Worm (Caenorhabditis elegans): ENCODE measurements around the gene C30B5.2.

The C30B5.2 gene

ce11 chrII:6246054-6246453 is 49.1 kb downstream of the C30B5.2 start, which contains the start of gene lelo-1:
Gene lelo-1 (plus strand): TSS chrII:6246354.
- no peak for TF ChIP-seq skn-1 (tag; optimal IDR thresholded peaks at IDR 0.05)
- TF ChIP-seq daf-12 (tag; optimal IDR thresholded peaks at IDR 0.05) = no peak
- TF ChIP-seq ceh-9 (tag; optimal IDR thresholded peaks at IDR 0.05) = no peak
- TF ChIP-seq jun-1 (tag; optimal IDR thresholded peaks at IDR 0.05) = no peak
- TF ChIP-seq fkh-10 (GFP tag; optimal IDR thresholded peaks at IDR 0.05) = no peak

ce11 chrII:6247011-6247410 is 50.0 kb downstream of the C30B5.2 start, which contains the start of gene T24H7.2:
Gene T24H7.2 (plus strand): TSS chrII:6247311.
- no peak for TF ChIP-seq lsy-12 (tag; optimal IDR thresholded peaks at IDR 0.05)
- TF ChIP-seq hmg-11 (tag; optimal IDR thresholded peaks at IDR 0.05) = no peak
- TF ChIP-seq nhr-43 (tag; optimal IDR thresholded peaks at IDR 0.05; ENCODE audit: poor library complexity, severe bottlenecking) = no peak
- TF ChIP-seq ceh-82 (tag; optimal IDR thresholded peaks at IDR 0.05) = no peak
- no peak for TF ChIP-seq ama-1 (optimal IDR thresholded peaks at IDR 0.05)
- no peak for TF ChIP-seq pqm-1 (tag; optimal IDR thresholded peaks at IDR 0.05)
- no peak for TF ChIP-seq mdl-1 (tag; optimal IDR thresholded peaks at IDR 0.05)
- no peak for TF ChIP-seq nhr-77 (tag; optimal IDR thresholded peaks at IDR 0.05)
- TF ChIP-seq nhr-23 (tag; optimal IDR thresholded peaks at IDR 0.05) = no peak
- TF ChIP-seq ceh-9 (tag; optimal IDR thresholded peaks at IDR 0.05) = no peak
- no peak for TF ChIP-seq R02D3.7 (tag; optimal IDR thresholded peaks at IDR 0.05)
- TF ChIP-seq fkh-10 (GFP tag; optimal IDR thresholded peaks at IDR 0.05) = no peak
- no peak for TF ChIP-seq elt-1 (tag; optimal IDR thresholded peaks at IDR 0.05)
- no peak for TF ChIP-seq pha-4 (tag; optimal IDR thresholded peaks at IDR 0.05)
- no peak for TF ChIP-seq jun-1 (tag; optimal IDR thresholded peaks at IDR 0.05)
- no peak for TF ChIP-seq egl-27 (tag; optimal IDR thresholded peaks at IDR 0.05)
- no peak for TF ChIP-seq nhr-76 (tag; optimal IDR thresholded peaks at IDR 0.05)
- TF ChIP-seq unc-62 (GFP tag; optimal IDR thresholded peaks at IDR 0.05) = no peak
